Worm (Caenorhabditis elegans): ENCODE data around the gene F47E1.1.

Gene F47E1.1

ce11 chrX:9078149-9078548 is 1.2 kb downstream of the F47E1.1 start:
- TF ChIP-seq ama-1 (optimal IDR thresholded peaks at IDR 0.05) (no peak), scrt-1 (GFP tag; IDR thresholded peaks at IDR 0.05) (peak; percentile 89), ceh-36 (tag; optimal IDR thresholded peaks at IDR 0.05) (peak; percentile 35), flt-1 (GFP tag; IDR thresholded peaks at IDR 0.05) (peak; percentile 90), hmbx-1 (tag; optimal IDR thresholded peaks at IDR 0.05) (no peak), pes-1 (GFP tag; IDR thresholded peaks at IDR 0.05) (peak; percentile 87), ets-7 (tag; optimal IDR thresholded peaks at IDR 0.05) (no peak), B0310.2 (tag; optimal IDR thresholded peaks at IDR 0.05) (no peak), aly-1 (tag; optimal IDR thresholded peaks at IDR 0.05) (no peak), ceh-13 (GFP tag; optimal IDR thresholded peaks at IDR 0.05) (no peak), tbx-11 (GFP tag; IDR thresholded peaks at IDR 0.05) (peak; percentile 79), F13C5.2 (tag; optimal IDR thresholded peaks at IDR 0.05) (peak; percentile 65), tra-4 (tag; optimal IDR thresholded peaks at IDR 0.05) (peak; percentile 58), hmg-4 (GFP tag; optimal IDR thresholded peaks at IDR 0.05) (peak; percentile 60), tbx-37 (GFP tag; conservative IDR thresholded peaks at IDR 0.05) (peak; percentile 78), hnd-1 (tag; optimal IDR thresholded peaks at IDR 0.05) (peak; percentile 3), sea-1 (GFP tag; conservative IDR thresholded peaks at IDR 0.05) (peak; percentile 78)

- TF ChIP-seq F13C5.2 (tag; optimal IDR thresholded peaks at IDR 0.05), result no peak
- no peak for TF ChIP-seq hnd-1 (tag; optimal IDR thresholded peaks at IDR 0.05)
- no peak for TF ChIP-seq sea-1 (GFP tag; conservative IDR thresholded peaks at IDR 0.05)
Observed at ce11 chrX:9081212-9081611, 4.2 kb downstream of the F47E1.1 start.

DNA sequence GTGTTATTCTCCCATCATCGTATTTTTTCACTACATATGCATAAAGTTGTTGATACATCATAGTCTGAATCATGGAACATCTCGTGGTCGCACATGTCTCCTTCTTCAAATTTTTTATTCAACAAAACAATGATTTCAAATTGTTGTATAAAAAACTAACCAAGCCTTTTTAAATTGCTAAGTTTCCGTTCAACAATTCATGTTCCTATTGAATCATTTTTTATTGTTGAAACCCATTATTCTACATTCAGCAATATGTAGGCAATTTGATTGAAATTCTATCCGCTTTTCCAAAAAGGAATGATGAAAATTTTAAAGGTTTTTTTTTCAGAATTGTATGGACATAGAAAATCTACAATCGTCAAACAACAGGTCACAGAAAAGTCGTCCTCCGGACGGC is 5.7 kb downstream of the F47E1.1 start, which contains the start of gene ajm-1:
TSS of gene ajm-1 (plus strand) at position 301 of the 400 bp plus-strand sequence.
- TF ChIP-seq ama-1 (optimal IDR thresholded peaks at IDR 0.05) (no peak), F13C5.2 (tag; optimal IDR thresholded peaks at IDR 0.05) (no peak)

DNA sequence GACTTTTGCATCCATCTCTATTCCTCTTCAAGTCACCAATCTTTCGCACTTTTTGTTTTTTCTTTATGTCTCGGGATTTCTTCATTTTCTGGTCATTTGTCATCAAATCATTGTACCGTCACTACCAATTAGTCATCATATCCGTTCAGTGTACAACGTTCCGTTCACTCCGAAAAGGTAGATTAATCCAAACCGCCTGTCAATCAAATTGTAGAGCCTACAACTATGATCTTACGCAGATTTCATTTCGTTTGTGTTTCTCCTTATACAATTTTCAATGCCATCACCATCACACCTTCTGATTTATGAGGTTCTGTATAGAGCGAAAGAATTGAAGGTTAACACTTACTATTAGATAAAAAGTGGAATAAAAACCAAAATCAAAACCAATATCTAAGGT is 8.9 kb downstream of the F47E1.1 start:
- TF ChIP-seq tbx-37 (GFP tag; conservative IDR thresholded peaks at IDR 0.05), result no peak
- TF ChIP-seq pes-1 (GFP tag; IDR thresholded peaks at IDR 0.05), result no peak
- TF ChIP-seq B0310.2 (tag; optimal IDR thresholded peaks at IDR 0.05), result no peak
- no peak for TF ChIP-seq ama-1 (optimal IDR thresholded peaks at IDR 0.05)
- no peak for TF ChIP-seq ceh-36 (tag; optimal IDR thresholded peaks at IDR 0.05)
- no peak for TF ChIP-seq hmbx-1 (tag; optimal IDR thresholded peaks at IDR 0.05)
- TF ChIP-seq hmg-4 (GFP tag; optimal IDR thresholded peaks at IDR 0.05), result no peak
- no peak for TF ChIP-seq sea-1 (GFP tag; conservative IDR thresholded peaks at IDR 0.05)
- no peak for TF ChIP-seq aly-1 (tag; optimal IDR thresholded peaks at IDR 0.05)
- TF ChIP-seq tbx-11 (GFP tag; IDR thresholded peaks at IDR 0.05), result no peak
- TF ChIP-seq tra-4 (tag; optimal IDR thresholded peaks at IDR 0.05), result no peak
- no peak for TF ChIP-seq ets-7 (tag; optimal IDR thresholded peaks at IDR 0.05)
- TF ChIP-seq scrt-1 (GFP tag; IDR thresholded peaks at IDR 0.05), result no peak
- TF ChIP-seq F13C5.2 (tag; optimal IDR thresholded peaks at IDR 0.05), result no peak
- TF ChIP-seq ceh-13 (GFP tag; optimal IDR thresholded peaks at IDR 0.05), result no peak
- no peak for TF ChIP-seq flt-1 (GFP tag; IDR thresholded peaks at IDR 0.05)
- TF ChIP-seq hnd-1 (tag; optimal IDR thresholded peaks at IDR 0.05), result no peak

- TF ChIP-seq tbx-11 (GFP tag; IDR thresholded peaks at IDR 0.05) (no peak), ceh-36 (tag; optimal IDR thresholded peaks at IDR 0.05) (no peak), aly-1 (tag; optimal IDR thresholded peaks at IDR 0.05) (no peak), tbx-37 (GFP tag; conservative IDR thresholded peaks at IDR 0.05) (no peak), ceh-13 (GFP tag; optimal IDR thresholded peaks at IDR 0.05) (no peak), tra-4 (tag; optimal IDR thresholded peaks at IDR 0.05) (no peak), scrt-1 (GFP tag; IDR thresholded peaks at IDR 0.05) (no peak), B0310.2 (tag; optimal IDR thresholded peaks at IDR 0.05) (no peak), hnd-1 (tag; optimal IDR thresholded peaks at IDR 0.05) (no peak), F13C5.2 (tag; optimal IDR thresholded peaks at IDR 0.05) (no peak), flt-1 (GFP tag; IDR thresholded peaks at IDR 0.05) (no peak), ama-1 (optimal IDR thresholded peaks at IDR 0.05) (no peak), ets-7 (tag; optimal IDR thresholded peaks at IDR 0.05) (no peak), hmbx-1 (tag; optimal IDR thresholded peaks at IDR 0.05) (no peak)
Observed at ce11 chrX:9088620-9089019, 11.6 kb downstream of the F47E1.1 start.

- TF ChIP-seq tra-4 (tag; optimal IDR thresholded peaks at IDR 0.05), result no peak
- TF ChIP-seq flt-1 (GFP tag; IDR thresholded peaks at IDR 0.05), result no peak
- TF ChIP-seq sea-1 (GFP tag; conservative IDR thresholded peaks at IDR 0.05), result 0 out of 2 replicates have a peak, but pooled peaks have one; percentile 49
- no peak for TF ChIP-seq ama-1 (optimal IDR thresholded peaks at IDR 0.05)
- TF ChIP-seq F13C5.2 (tag; optimal IDR thresholded peaks at IDR 0.05), result no peak
- no peak for TF ChIP-seq aly-1 (tag; optimal IDR thresholded peaks at IDR 0.05)
- no peak for TF ChIP-seq hmbx-1 (tag; optimal IDR thresholded peaks at IDR 0.05)
- TF ChIP-seq hmg-4 (GFP tag; optimal IDR thresholded peaks at IDR 0.05), result peak; percentile 51
Observed at ce11 chrX:9089536-9089935, 12.6 kb downstream of the F47E1.1 start.

- peak; percentile 55 for TF ChIP-seq pes-1 (GFP tag; IDR thresholded peaks at IDR 0.05)
Observed at ce11 chrX:9090562-9090961, 13.6 kb downstream of the F47E1.1 start.

- TF ChIP-seq sea-1 (GFP tag; conservative IDR thresholded peaks at IDR 0.05) (peak; percentile 67; the same call in 1 of the 2 replicates), tra-4 (tag; optimal IDR thresholded peaks at IDR 0.05) (no peak), ceh-13 (GFP tag; optimal IDR thresholded peaks at IDR 0.05) (no peak), tbx-11 (GFP tag; IDR thresholded peaks at IDR 0.05) (0 out of 2 replicates have a peak, but pooled peaks have one; percentile 7), F13C5.2 (tag; optimal IDR thresholded peaks at IDR 0.05) (peak; percentile 19), flt-1 (GFP tag; IDR thresholded peaks at IDR 0.05) (peak; percentile 74), B0310.2 (tag; optimal IDR thresholded peaks at IDR 0.05) (no peak), pes-1 (GFP tag; IDR thresholded peaks at IDR 0.05) (peak; percentile 85), ama-1 (optimal IDR thresholded peaks at IDR 0.05) (no peak), aly-1 (tag; optimal IDR thresholded peaks at IDR 0.05) (no peak), scrt-1 (GFP tag; IDR thresholded peaks at IDR 0.05) (peak; percentile 64), hmg-4 (GFP tag; optimal IDR thresholded peaks at IDR 0.05) (peak; percentile 40), hnd-1 (tag; optimal IDR thresholded peaks at IDR 0.05) (peak; percentile 44), hmbx-1 (tag; optimal IDR thresholded peaks at IDR 0.05) (no peak), ets-7 (tag; optimal IDR thresholded peaks at IDR 0.05) (peak; percentile 9), tbx-37 (GFP tag; conservative IDR thresholded peaks at IDR 0.05) (peak; percentile 66), ceh-36 (tag; optimal IDR thresholded peaks at IDR 0.05) (peak; percentile 40)
Observed at ce11 chrX:9091380-9091779, 14.4 kb downstream of the F47E1.1 start.

Data from whole organism, early embryonic.